Worm (Caenorhabditis elegans): ENCODE results near the gene T12A7.9.

T12A7.9 gene

ce11 chrIV:11760700-11761459 lies 5.1 kb upstream of the T12A7.9 start, which contains the start of gene T12A7.2:
Gene T12A7.2 (minus strand): TSS chrIV:11761111.
- TF ChIP-seq tab-1 (GFP tag; IDR thresholded peaks at IDR 0.05): no peak
- no peak for TF ChIP-seq ref-1 (GFP tag; conservative IDR thresholded peaks at IDR 0.05)
- TF ChIP-seq cog-1 (tag; optimal IDR thresholded peaks at IDR 0.05): no peak
- no peak for TF ChIP-seq ztf-29 (GFP tag; IDR thresholded peaks at IDR 0.05)
- no peak for TF ChIP-seq med-1 (GFP tag; optimal IDR thresholded peaks at IDR 0.05; ENCODE audit: insufficient read depth)
- no peak for TF ChIP-seq T22C8.4 (GFP tag; IDR thresholded peaks at IDR 0.05)
- TF ChIP-seq flt-1 (GFP tag; IDR thresholded peaks at IDR 0.05): no peak
- no peak for TF ChIP-seq klf-2 (GFP tag; conservative IDR thresholded peaks at IDR 0.05)
- TF ChIP-seq ztf-23 (GFP tag; IDR thresholded peaks at IDR 0.05): no peak

- no peak for TF ChIP-seq ztf-23 (GFP tag; IDR thresholded peaks at IDR 0.05)
- TF ChIP-seq klf-2 (GFP tag; conservative IDR thresholded peaks at IDR 0.05): no peak
- TF ChIP-seq med-1 (GFP tag; optimal IDR thresholded peaks at IDR 0.05; ENCODE audit: insufficient read depth): no peak
- no peak for TF ChIP-seq ref-1 (GFP tag; conservative IDR thresholded peaks at IDR 0.05)
- no peak for TF ChIP-seq T22C8.4 (GFP tag; IDR thresholded peaks at IDR 0.05)
- TF ChIP-seq flt-1 (GFP tag; IDR thresholded peaks at IDR 0.05): no peak
- TF ChIP-seq ztf-29 (GFP tag; IDR thresholded peaks at IDR 0.05): no peak
- TF ChIP-seq tab-1 (GFP tag; IDR thresholded peaks at IDR 0.05): no peak
- no peak for TF ChIP-seq cog-1 (tag; optimal IDR thresholded peaks at IDR 0.05)
Observed at ce11 chrIV:11759852-11760251, 4.0 kb upstream of the T12A7.9 start.

ce11 chrIV:11755003-11755402 lies 804 bp downstream of the T12A7.9 start, which contains the start of gene T12A7.10:
Gene T12A7.10 (minus strand): TSS chrIV:11755103.
- no peak for TF ChIP-seq T22C8.4 (GFP tag; IDR thresholded peaks at IDR 0.05)
- no peak for TF ChIP-seq cog-1 (tag; optimal IDR thresholded peaks at IDR 0.05)
- TF ChIP-seq tab-1 (GFP tag; IDR thresholded peaks at IDR 0.05): no peak
- TF ChIP-seq ref-1 (GFP tag; conservative IDR thresholded peaks at IDR 0.05): no peak

- TF ChIP-seq tab-1 (GFP tag; IDR thresholded peaks at IDR 0.05): no peak
- TF ChIP-seq flt-1 (GFP tag; IDR thresholded peaks at IDR 0.05): no peak
- no peak for TF ChIP-seq med-1 (GFP tag; optimal IDR thresholded peaks at IDR 0.05; ENCODE audit: insufficient read depth)
Observed at ce11 chrIV:11754328-11754727, 1.5 kb downstream of the T12A7.9 start, which contains the start of gene scl-18. Gene scl-18 (minus strand): TSS chrIV:11754428.

- TF ChIP-seq klf-2 (GFP tag; conservative IDR thresholded peaks at IDR 0.05): no peak
- no peak for TF ChIP-seq flt-1 (GFP tag; IDR thresholded peaks at IDR 0.05)
- TF ChIP-seq T22C8.4 (GFP tag; IDR thresholded peaks at IDR 0.05): no peak
- TF ChIP-seq cog-1 (tag; optimal IDR thresholded peaks at IDR 0.05): no peak
- no peak for TF ChIP-seq ztf-29 (GFP tag; IDR thresholded peaks at IDR 0.05)
- TF ChIP-seq tab-1 (GFP tag; IDR thresholded peaks at IDR 0.05): no peak
- TF ChIP-seq ref-1 (GFP tag; conservative IDR thresholded peaks at IDR 0.05): no peak
- TF ChIP-seq ztf-23 (GFP tag; IDR thresholded peaks at IDR 0.05): no peak
- no peak for TF ChIP-seq med-1 (GFP tag; optimal IDR thresholded peaks at IDR 0.05; ENCODE audit: insufficient read depth)
Observed at ce11 chrIV:11748852-11749251, 7.0 kb downstream of the T12A7.9 start, which contains the start of gene T12A7.6. Gene T12A7.6 (plus strand): TSS chrIV:11749220.

- TF ChIP-seq ztf-23 (GFP tag; IDR thresholded peaks at IDR 0.05) (no peak), ztf-29 (GFP tag; IDR thresholded peaks at IDR 0.05) (no peak), tab-1 (GFP tag; IDR thresholded peaks at IDR 0.05) (no peak), cog-1 (tag; optimal IDR thresholded peaks at IDR 0.05) (no peak), T22C8.4 (GFP tag; IDR thresholded peaks at IDR 0.05) (no peak), flt-1 (GFP tag; IDR thresholded peaks at IDR 0.05) (no peak), ref-1 (GFP tag; conservative IDR thresholded peaks at IDR 0.05) (no peak)
Observed at ce11 chrIV:11745340-11745739, 10.5 kb downstream of the T12A7.9 start, which contains the start of gene gem-4. Gene gem-4 (plus strand): TSS chrIV:11745640.

ce11 chrIV:11744287-11744686 lies 11.5 kb downstream of the T12A7.9 start:
- TF ChIP-seq flt-1 (GFP tag; IDR thresholded peaks at IDR 0.05): no peak
- TF ChIP-seq med-1 (GFP tag; optimal IDR thresholded peaks at IDR 0.05; ENCODE audit: insufficient read depth): no peak
- no peak for TF ChIP-seq cog-1 (tag; optimal IDR thresholded peaks at IDR 0.05)
- no peak for TF ChIP-seq ref-1 (GFP tag; conservative IDR thresholded peaks at IDR 0.05)
- TF ChIP-seq ztf-29 (GFP tag; IDR thresholded peaks at IDR 0.05): no peak
- TF ChIP-seq tab-1 (GFP tag; IDR thresholded peaks at IDR 0.05): no peak
- TF ChIP-seq klf-2 (GFP tag; conservative IDR thresholded peaks at IDR 0.05): no peak
- no peak for TF ChIP-seq ztf-23 (GFP tag; IDR thresholded peaks at IDR 0.05)
- no peak for TF ChIP-seq T22C8.4 (GFP tag; IDR thresholded peaks at IDR 0.05)

ce11 chrIV:11743813-11744212 lies 12.0 kb downstream of the T12A7.9 start:
- TF ChIP-seq flt-1 (GFP tag; IDR thresholded peaks at IDR 0.05): no peak
- TF ChIP-seq tab-1 (GFP tag; IDR thresholded peaks at IDR 0.05): no peak
- no peak for TF ChIP-seq T22C8.4 (GFP tag; IDR thresholded peaks at IDR 0.05)

ce11 chrIV:11742406-11742805 lies 13.4 kb downstream of the T12A7.9 start, which contains the start of gene K01A6.5:
Gene K01A6.5 (plus strand): TSS chrIV:11742706.
- TF ChIP-seq T22C8.4 (GFP tag; IDR thresholded peaks at IDR 0.05): no peak
- TF ChIP-seq ref-1 (GFP tag; conservative IDR thresholded peaks at IDR 0.05): no peak
- TF ChIP-seq klf-2 (GFP tag; conservative IDR thresholded peaks at IDR 0.05): no peak
- TF ChIP-seq cog-1 (tag; optimal IDR thresholded peaks at IDR 0.05): no peak
- TF ChIP-seq flt-1 (GFP tag; IDR thresholded peaks at IDR 0.05): no peak
- no peak for TF ChIP-seq ztf-29 (GFP tag; IDR thresholded peaks at IDR 0.05)
- no peak for TF ChIP-seq med-1 (GFP tag; optimal IDR thresholded peaks at IDR 0.05; ENCODE audit: insufficient read depth)
- no peak for TF ChIP-seq ztf-23 (GFP tag; IDR thresholded peaks at IDR 0.05)
- no peak for TF ChIP-seq tab-1 (GFP tag; IDR thresholded peaks at IDR 0.05)

- TF ChIP-seq T22C8.4 (GFP tag; IDR thresholded peaks at IDR 0.05) (no peak), ztf-29 (GFP tag; IDR thresholded peaks at IDR 0.05) (no peak), ref-1 (GFP tag; conservative IDR thresholded peaks at IDR 0.05) (no peak), med-1 (GFP tag; optimal IDR thresholded peaks at IDR 0.05; ENCODE audit: insufficient read depth) (no peak), klf-2 (GFP tag; conservative IDR thresholded peaks at IDR 0.05) (no peak), cog-1 (tag; optimal IDR thresholded peaks at IDR 0.05) (no peak), tab-1 (GFP tag; IDR thresholded peaks at IDR 0.05) (no peak), ztf-23 (GFP tag; IDR thresholded peaks at IDR 0.05) (no peak), flt-1 (GFP tag; IDR thresholded peaks at IDR 0.05) (no peak)
Observed at ce11 chrIV:11740204-11740603, 15.6 kb downstream of the T12A7.9 start, which contains the start of gene K01A6.4. Gene K01A6.4 (minus strand): TSS chrIV:11740304.
